Worm (Caenorhabditis elegans) whole organism, L3 larva: Measurements from ENCODE around the gene T16H12.2.

Experiments used
- R02D3.7 ChIP-seq: fragments of 150-350 bp; optimal IDR thresholded peaks from 2 replicates; lab custom pipeline; 2014; ENCODE audit warnings: missing biosample characterization, missing genetic modification characterization
- aly-2 ChIP-seq: fragments of 150-350 bp; optimal IDR thresholded peaks from 2 replicates; lab custom pipeline; 2014; ENCODE audit warnings: missing biosample characterization, missing genetic modification characterization
- ama-1 ChIP-seq: fragments of 150-350 bp; optimal IDR thresholded peaks from 2 replicates; lab custom pipeline; 2018
- ceh-16 ChIP-seq: sonication (generic microtip); optimal IDR thresholded peaks from 2 replicates; lab custom pipeline; 2017; ENCODE audit warnings: missing biosample characterization, missing genetic modification characterization
- ceh-28 ChIP-seq: fragments of 150-350 bp; optimal IDR thresholded peaks from 2 replicates; lab custom pipeline; 2014; ENCODE audit warnings: missing biosample characterization, missing genetic modification reagents, missing genetic modification characterization
- ceh-82 ChIP-seq: fragments of 150-350 bp; optimal IDR thresholded peaks from 2 replicates; lab custom pipeline; 2014; ENCODE audit warnings: missing biosample characterization, missing genetic modification characterization
- ceh-9 ChIP-seq: sonication (generic microtip); optimal IDR thresholded peaks from 2 replicates; lab custom pipeline; 2018; ENCODE audit warnings: missing biosample characterization, missing genetic modification characterization
- egl-27 ChIP-seq: sonication (generic microtip); optimal IDR thresholded peaks from 4 replicates; lab custom pipeline; 2017; ENCODE audit warnings: missing biosample characterization, missing genetic modification reagents, missing genetic modification characterization
- egl-5 ChIP-seq: fragments of 150-350 bp; optimal IDR thresholded peaks from 2 replicates; lab custom pipeline; 2017; ENCODE audit warnings: missing biosample characterization, missing genetic modification reagents, missing genetic modification characterization, inconsistent platforms
- elt-1 ChIP-seq: fragments of 150-350 bp; optimal IDR thresholded peaks from 2 replicates; lab custom pipeline; 2014; ENCODE audit warnings: missing biosample characterization, missing genetic modification characterization
- elt-3 ChIP-seq, 3 experiments: fragments of 150-350 bp in 1 of 3; sonication (generic microtip) in 2 of 3; optimal IDR thresholded peaks; 2 replicates in 2 of 3; 4 replicates in 1 of 3; lab custom pipeline; 2014 to 2017; ENCODE audit warnings: missing biosample characterization in 3 of 3, missing genetic modification characterization in 3 of 3
- eor-1 ChIP-seq, 2 experiments: fragments of 150-350 bp; optimal IDR thresholded peaks; 2 replicates each; lab custom pipeline; 2014 to 2018; ENCODE audit warnings: missing biosample characterization in 2 of 2, missing genetic modification characterization in 2 of 2
- fkh-10 ChIP-seq: sonication (generic microtip); optimal IDR thresholded peaks from 2 replicates; lab custom pipeline; 2017; ENCODE audit warnings: missing biosample characterization, missing genetic modification reagents, missing genetic modification characterization
- fkh-2 ChIP-seq: fragments of 150-350 bp; optimal IDR thresholded peaks from 2 replicates; lab custom pipeline; 2014; ENCODE audit warnings: missing biosample characterization, missing genetic modification reagents, missing genetic modification characterization
- fos-1 ChIP-seq: fragments of 150-350 bp; optimal IDR thresholded peaks from 2 replicates; lab custom pipeline; 2014; ENCODE audit warnings: missing biosample characterization, missing genetic modification characterization
- hmg-11 ChIP-seq: sonication (generic microtip); optimal IDR thresholded peaks from 2 replicates; lab custom pipeline; 2016; ENCODE audit warnings: missing genetic modification characterization, missing compliant biosample characterization
- jun-1 ChIP-seq: fragments of 150-350 bp; optimal IDR thresholded peaks from 2 replicates; lab custom pipeline; 2014; ENCODE audit warnings: missing biosample characterization, missing genetic modification reagents, missing genetic modification characterization
- lin-15B ChIP-seq: fragments of 150-350 bp; optimal IDR thresholded peaks from 2 replicates; lab custom pipeline; 2014; ENCODE audit warnings: missing biosample characterization, missing genetic modification characterization
- lin-39 ChIP-seq: fragments of 150-350 bp; optimal IDR thresholded peaks from 2 replicates; lab custom pipeline; 2018; ENCODE audit warnings: missing biosample characterization, missing genetic modification reagents, missing genetic modification characterization
- lsy-12 ChIP-seq: sonication (generic microtip); optimal IDR thresholded peaks from 2 replicates; lab custom pipeline; 2016; ENCODE audit warnings: mild to moderate bottlenecking, missing genetic modification characterization, missing compliant biosample characterization
- mdl-1 ChIP-seq: fragments of 150-350 bp; optimal IDR thresholded peaks from 2 replicates; lab custom pipeline; 2014; ENCODE audit warnings: missing biosample characterization, missing genetic modification characterization
- mml-1 ChIP-seq: fragments of 150-350 bp; sonication (generic microtip); optimal IDR thresholded peaks from 3 replicates; lab custom pipeline; 2014; ENCODE audit warnings: missing biosample characterization, missing genetic modification characterization
- nfya-1 ChIP-seq: sonication (generic microtip); optimal IDR thresholded peaks from 2 replicates; lab custom pipeline; 2017; ENCODE audit warnings: missing genetic modification characterization, mild to moderate bottlenecking, missing compliant biosample characterization, antibody characterized with exemption, moderate library complexity; ENCODE audit not compliant: insufficient read depth
- nhr-11 ChIP-seq: fragments of 150-350 bp; optimal IDR thresholded peaks from 2 replicates; lab custom pipeline; 2014; ENCODE audit warnings: missing biosample characterization, missing genetic modification characterization
- nhr-12 ChIP-seq: fragments of 150-350 bp; optimal IDR thresholded peaks from 2 replicates; lab custom pipeline; 2014; ENCODE audit warnings: missing biosample characterization, missing genetic modification characterization
- nhr-23 ChIP-seq: fragments of 150-350 bp; optimal IDR thresholded peaks from 2 replicates; lab custom pipeline; 2014; ENCODE audit warnings: missing biosample characterization, missing genetic modification reagents, missing genetic modification characterization
- nhr-28 ChIP-seq: fragments of 150-350 bp; optimal IDR thresholded peaks from 2 replicates; lab custom pipeline; 2014; ENCODE audit warnings: missing biosample characterization, missing genetic modification characterization
- nhr-67 ChIP-seq: fragments of 150-350 bp; optimal IDR thresholded peaks from 2 replicates; lab custom pipeline; 2014; ENCODE audit warnings: missing biosample characterization, missing genetic modification characterization
- nhr-76 ChIP-seq: fragments of 150-350 bp; sonication (generic microtip); optimal IDR thresholded peaks from 5 replicates; lab custom pipeline; 2014; ENCODE audit warnings: missing biosample characterization, missing genetic modification characterization
- pha-4 ChIP-seq: fragments of 150-350 bp; optimal IDR thresholded peaks from 2 replicates; lab custom pipeline; 2014; ENCODE audit warnings: missing biosample characterization, missing genetic modification reagents, missing genetic modification characterization
- sea-2 ChIP-seq: fragments of 150-350 bp; sonication (generic microtip); optimal IDR thresholded peaks from 4 replicates; lab custom pipeline; 2014; ENCODE audit warnings: missing biosample characterization, missing genetic modification reagents, missing genetic modification characterization
- skn-1 ChIP-seq: fragments of 150-350 bp; optimal IDR thresholded peaks from 2 replicates; lab custom pipeline; 2014; ENCODE audit warnings: missing biosample characterization, missing genetic modification characterization
- snpc-4 ChIP-seq: fragments of 150-350 bp; optimal IDR thresholded peaks from 2 replicates; lab custom pipeline; 2014; ENCODE audit warnings: missing biosample characterization, missing genetic modification characterization
- tbx-2 ChIP-seq: sonication (generic microtip); optimal IDR thresholded peaks from 2 replicates; lab custom pipeline; 2016; ENCODE audit warnings: mild to moderate bottlenecking, missing genetic modification characterization, missing compliant biosample characterization
- unc-39 ChIP-seq: sonication (generic microtip); optimal IDR thresholded peaks from 4 replicates; lab custom pipeline; 2017; ENCODE audit warnings: missing biosample characterization, missing genetic modification characterization
- unc-62 ChIP-seq: fragments of 150-350 bp; sonication (generic microtip); optimal IDR thresholded peaks from 4 replicates; lab custom pipeline; 2014; ENCODE audit warnings: missing biosample characterization, missing genetic modification reagents, missing genetic modification characterization
- zag-1 ChIP-seq: fragments of 150-350 bp; optimal IDR thresholded peaks from 2 replicates; lab custom pipeline; 2014; ENCODE audit warnings: missing biosample characterization, missing genetic modification characterization
- ztf-11 ChIP-seq: fragments of 150-350 bp; optimal IDR thresholded peaks from 2 replicates; lab custom pipeline; 2014; ENCODE audit warnings: missing biosample characterization, missing genetic modification characterization
- ztf-4 ChIP-seq: fragments of 150-350 bp; optimal IDR thresholded peaks from 2 replicates; lab custom pipeline; 2014; ENCODE audit warnings: missing biosample characterization, missing genetic modification characterization

T16H12.2 gene

DNA sequence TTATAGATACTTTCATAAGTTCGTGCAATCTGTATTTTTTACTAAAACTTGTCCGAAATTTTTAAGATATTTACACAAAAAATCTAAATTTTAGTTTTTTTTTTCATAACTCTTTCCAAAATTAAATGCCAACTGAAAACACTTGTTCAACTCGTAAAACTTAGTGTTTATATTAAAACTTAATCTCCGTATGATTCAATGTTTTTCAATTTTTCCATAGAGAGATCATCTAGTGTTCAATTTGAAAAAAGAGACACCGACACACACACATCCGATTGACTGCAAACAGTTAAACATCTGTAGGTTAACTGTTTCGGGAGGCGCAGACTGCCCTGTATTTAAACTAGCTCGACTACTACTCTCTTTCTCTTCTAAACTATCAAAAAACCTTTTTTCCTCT, 22.9 kb downstream of the T16H12.2 start, which contains the start of gene T16H12.9:
TSS of gene T16H12.9 (plus strand) at position 301 of the 400 bp plus-strand sequence.
- TF ChIP-seq egl-5 (no peak), zag-1 (tag; lab: Kevin White, UChicago) (no peak), lin-39 (tag; lab: Kevin White, UChicago) (no peak), ztf-11 (no peak), elt-1 (tag; lab: Kevin White, UChicago) (no peak), egl-27 (tag; lab: Kevin White, UChicago) (no peak), lsy-12 (tag; lab: Kevin White, UChicago) (no peak)

- TF ChIP-seq aly-2: no peak
- TF ChIP-seq lin-39 (tag; lab: Kevin White, UChicago): no peak
- no peak for TF ChIP-seq nhr-12
- TF ChIP-seq egl-5: no peak
- no peak for TF ChIP-seq skn-1 (tag; lab: Kevin White, UChicago)
- TF ChIP-seq fkh-10: no peak
Measured at ce11 chrIII:10112958-10113357, 26.9 kb downstream of the T16H12.2 start, which contains the start of gene vps-29. Gene vps-29, minus strand, starts transcription at chrIII:10113058.

DNA sequence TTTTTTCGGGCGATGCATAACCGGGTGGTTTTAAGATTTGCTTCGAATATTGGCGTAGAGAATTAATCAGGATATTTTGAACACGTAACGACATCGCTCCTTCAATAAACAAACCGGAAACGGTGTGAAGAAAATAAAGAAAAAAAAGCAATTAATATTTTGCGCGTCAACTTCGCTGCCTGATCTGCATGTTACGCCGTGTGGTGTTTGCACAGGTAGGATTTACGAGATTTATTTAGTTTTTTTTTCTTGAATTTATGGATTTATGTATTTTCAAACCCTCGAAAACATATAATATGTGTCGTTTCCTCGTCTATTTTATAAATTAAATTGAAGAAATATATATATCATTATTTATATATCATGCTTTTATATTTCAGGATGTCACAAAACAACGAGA, 28.6 kb downstream of the T16H12.2 start, which contains the start of the genes ZK1128.1 and mett-10:
TSS of gene ZK1128.1 (minus strand) at position 99 of the 400 bp plus-strand sequence.
TSS of gene mett-10 (plus strand) at position 375 of the 400 bp plus-strand sequence.
- TF ChIP-seq nfya-1 (tag; lab: Kevin White, UChicago): peak; percentile 39
- TF ChIP-seq lin-15B: peak; percentile 45
- TF ChIP-seq fos-1 (tag; lab: Kevin White, UChicago): no peak
- TF ChIP-seq egl-5: no peak
- TF ChIP-seq pha-4 (tag; lab: Kevin White, UChicago): peak; percentile 51
- no peak for TF ChIP-seq ztf-11
- TF ChIP-seq snpc-4 (tag; lab: Kevin White, UChicago): no peak
- peak; percentile 85 for TF ChIP-seq R02D3.7 (tag; lab: Kevin White, UChicago)
- TF ChIP-seq nhr-23 (tag; lab: Kevin White, UChicago): peak; percentile 18

DNA sequence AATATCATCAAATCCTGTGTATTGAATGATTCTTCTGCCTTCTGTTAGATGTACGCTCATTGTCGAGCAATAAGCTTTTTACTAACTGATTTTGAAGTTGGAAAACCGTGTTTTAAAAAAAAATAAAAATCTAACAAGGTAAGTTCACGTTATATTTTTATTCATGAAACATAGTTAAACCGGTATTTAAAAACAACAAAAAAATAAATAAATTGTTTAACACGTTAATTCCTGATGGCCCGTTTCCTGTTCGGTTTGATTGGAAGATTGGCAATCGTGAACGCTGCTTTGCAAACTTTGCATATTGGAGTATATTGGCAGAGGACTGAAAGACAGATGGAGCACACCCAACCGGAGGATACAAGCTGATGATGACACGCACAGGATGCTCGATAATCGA, 32.7 kb downstream of the T16H12.2 start, which contains the start of gene ZK1128.3:
TSS of gene ZK1128.3 (minus strand) at position 101 of the 400 bp plus-strand sequence.
- TF ChIP-seq ceh-16 (no peak), ceh-82 (tag; lab: Kevin White, UChicago) (no peak), nhr-76 (tag; lab: Kevin White, UChicago) (no peak), eor-1 (tag; optimal IDR thresholded peaks at IDR 0.05; lab: Kevin White, UChicago) (no peak), sea-2 (GFP tag; lab: Kevin White, UChicago) (no peak), nhr-11 (tag; lab: Kevin White, UChicago) (no peak), lsy-12 (tag; lab: Kevin White, UChicago) (no peak), R02D3.7 (tag; lab: Kevin White, UChicago) (no peak), aly-2 (no peak), elt-3 (tag; optimal IDR thresholded peaks at IDR 0.05; lab: Kevin White, UChicago) (no peak), unc-39 (tag; lab: Kevin White, UChicago) (no peak), ama-1 (lab: Kevin White, UChicago) (no peak), fos-1 (tag; lab: Kevin White, UChicago) (no peak), tbx-2 (tag; lab: Kevin White, UChicago) (no peak), lin-39 (tag; lab: Kevin White, UChicago) (no peak), nhr-28 (tag; lab: Kevin White, UChicago) (no peak), jun-1 (tag; lab: Kevin White, UChicago) (no peak), egl-5 (no peak), ceh-9 (tag; lab: Kevin White, UChicago) (no peak), egl-27 (tag; lab: Kevin White, UChicago) (no peak)

ce11 chrIII:10120076-10120831, 34.2 kb downstream of the T16H12.2 start, which contains the start of the genes gtf-2H3 and ham-3:
Gene gtf-2H3, minus strand, starts transcription at chrIII:10120148.
Gene ham-3, plus strand, starts transcription at chrIII:10120781.
- TF ChIP-seq zag-1 (tag; lab: Kevin White, UChicago) (no peak), nhr-11 (tag; lab: Kevin White, UChicago) (no peak), hmg-11 (tag; lab: Kevin White, UChicago) (peak; percentile 33), sea-2 (GFP tag; lab: Kevin White, UChicago) (no peak), fkh-2 (tag; lab: Kevin White, UChicago) (no peak), R02D3.7 (tag; lab: Kevin White, UChicago) (no peak), nhr-76 (tag; lab: Kevin White, UChicago) (no peak), ceh-28 (tag; lab: Kevin White, UChicago) (peak; percentile 79), mml-1 (tag; lab: Kevin White, UChicago) (no peak), ztf-4 (tag; lab: Kevin White, UChicago) (no peak), ceh-9 (tag; lab: Kevin White, UChicago) (no peak), nfya-1 (tag; lab: Kevin White, UChicago) (peak; percentile 41), mdl-1 (tag; lab: Kevin White, UChicago) (no peak), ceh-82 (tag; lab: Kevin White, UChicago) (no peak), nhr-67 (tag; lab: Kevin White, UChicago) (no peak), pha-4 (tag; lab: Kevin White, UChicago) (no peak), ceh-16 (no peak), jun-1 (tag; lab: Kevin White, UChicago) (no peak), unc-62 (GFP tag; lab: Kevin White, UChicago) (no peak)
